Fruit fly (Drosophila melanogaster): Measurements from ENCODE around the gene CG33303.

The CG33303 gene

DNA sequence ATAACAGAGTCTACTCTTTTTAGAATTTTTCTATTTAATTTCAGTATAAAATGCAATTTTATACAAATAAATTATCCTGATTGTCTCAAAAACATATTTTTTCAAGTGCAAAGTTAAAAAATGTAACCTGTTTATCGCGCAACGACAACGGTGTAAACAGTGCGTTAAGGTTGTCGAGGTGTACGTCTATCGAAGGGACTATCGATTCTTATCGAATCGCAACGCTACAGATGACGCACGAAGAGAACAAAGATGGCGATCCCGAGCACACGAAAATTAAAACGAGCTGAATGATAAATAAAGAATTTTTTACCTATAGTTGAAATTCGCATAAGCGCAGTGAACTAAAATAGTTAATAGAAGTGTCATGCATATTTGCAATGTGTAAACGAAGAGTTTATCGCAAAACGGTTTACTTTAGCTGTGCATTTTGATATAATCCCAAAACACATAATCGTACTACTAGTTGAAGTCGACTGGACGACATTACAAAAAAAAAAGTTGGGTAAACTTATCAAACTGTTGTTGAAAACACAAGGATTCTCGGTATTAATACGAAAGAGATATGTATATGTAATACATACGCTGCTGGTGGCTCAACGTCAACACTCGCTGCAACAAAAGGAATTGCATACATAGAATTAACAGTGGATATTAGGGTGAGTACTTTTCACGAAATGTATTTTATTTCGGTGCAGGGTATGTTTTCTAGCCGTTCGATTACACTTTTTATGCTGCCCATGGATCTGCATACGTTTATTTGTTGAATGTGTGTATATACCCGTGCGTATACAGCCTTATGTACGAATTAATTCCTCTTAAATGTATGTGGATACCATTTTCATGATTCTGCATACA, 12.5 kb upstream of the CG33303 start, which contains the start of gene da (continued):
- TF ChIP-seq CG8944 (GFP tag; optimal IDR thresholded peaks at IDR 0.05) (peak; percentile 23), Side (GFP tag; optimal IDR thresholded peaks at IDR 0.05) (peak; percentile 38), CG6765 (GFP tag; optimal IDR thresholded peaks at IDR 0.05) (peak; percentile 25), tna (GFP tag; IDR thresholded peaks at IDR 0.05; ENCODE audit: partially characterized antibody) (peak; percentile 13; the same call in 1 of the 2 replicates), Dbx (GFP tag; IDR thresholded peaks at IDR 0.05) (0 out of 3 replicates have a peak, but pooled peaks have one; percentile 15), CG15696 (tag; optimal IDR thresholded peaks at IDR 0.05) (peak; percentile 28), Doc2 (GFP tag; IDR thresholded peaks at IDR 0.05) (no peak), Ssrp (tag; optimal IDR thresholded peaks at IDR 0.05) (peak; percentile 58), grau (tag; optimal IDR thresholded peaks at IDR 0.05) (peak; percentile 69), Med (GFP tag) (peak; percentile 92), D (optimal IDR thresholded peaks at IDR 0.05) (no peak), D (GFP tag; optimal IDR thresholded peaks at IDR 0.05) (no peak), CG8290 (GFP tag; optimal IDR thresholded peaks at IDR 0.05) (peak; percentile 80), CG8290 (tag; optimal IDR thresholded peaks at IDR 0.05) (peak in 1 of 2 experiments; percentile 89), CG10267 (tag; optimal IDR thresholded peaks at IDR 0.05) (peak; percentile 64), CG17328 (GFP tag; IDR thresholded peaks at IDR 0.05) (peak; percentile 55), emc (GFP tag; optimal IDR thresholded peaks at IDR 0.05) (peak; percentile 20), Mes4 (GFP tag; optimal IDR thresholded peaks at IDR 0.05) (peak; percentile 30), Usf (GFP tag; optimal IDR thresholded peaks at IDR 0.05) (no peak), nau (GFP tag; optimal IDR thresholded peaks at IDR 0.05) (no peak), lbe (GFP tag; optimal IDR thresholded peaks at IDR 0.05) (no peak), CG8388 (GFP tag; optimal IDR thresholded peaks at IDR 0.05) (peak; percentile 21), ci (GFP tag; IDR thresholded peaks at IDR 0.05) (peak; percentile 81; the same call in 2 of the 3 replicates), nom (GFP tag; optimal IDR thresholded peaks at IDR 0.05) (peak; percentile 15), Hand (GFP tag; optimal IDR thresholded peaks at IDR 0.05) (no peak), CG6654 (GFP tag; optimal IDR thresholded peaks at IDR 0.05) (no peak), dysf (GFP tag; IDR thresholded peaks at IDR 0.05) (peak; percentile 64; the same call in 2 of the 3 replicates), NK7.1 (GFP tag; optimal IDR thresholded peaks at IDR 0.05) (no peak), YL-1 (GFP tag; optimal IDR thresholded peaks at IDR 0.05) (peak; percentile 89), seq (GFP tag; IDR thresholded peaks at IDR 0.05) (no peak; the same call in 1 of the 2 replicates), CG18011 (GFP tag; optimal IDR thresholded peaks at IDR 0.05) (peak; percentile 20), kay (GFP tag; optimal IDR thresholded peaks at IDR 0.05) (peak; percentile 95), CG13624 (GFP tag; optimal IDR thresholded peaks at IDR 0.05) (peak; percentile 63), maf-S (GFP tag; optimal IDR thresholded peaks at IDR 0.05) (peak; percentile 42), bcd (GFP tag; optimal IDR thresholded peaks at IDR 0.05) (peak; percentile 58), CG1792 (GFP tag; optimal IDR thresholded peaks at IDR 0.05) (peak; percentile 34), pfk (GFP tag; optimal IDR thresholded peaks at IDR 0.05) (peak; percentile 86), row (GFP tag; IDR thresholded peaks at IDR 0.05) (peak; percentile 85), CG12769 (tag; optimal IDR thresholded peaks at IDR 0.05) (no peak), dati (GFP tag; IDR thresholded peaks at IDR 0.05) (no peak), zfh1 (GFP tag; IDR thresholded peaks at IDR 0.05) (peak; percentile 40; the same call in 1 of the 3 replicates), Ets65A (GFP tag) (peak; percentile 78), ssp (GFP tag; IDR thresholded peaks at IDR 0.05) (peak; percentile 98), CG10366 (GFP tag; IDR thresholded peaks at IDR 0.05) (peak; percentile 63; the same call in 1 of the 2 replicates), CG1647 (GFP tag; optimal IDR thresholded peaks at IDR 0.05) (peak; percentile 24), Jarid2 (GFP tag; optimal IDR thresholded peaks at IDR 0.05) (no peak), CG2875 (GFP tag; optimal IDR thresholded peaks at IDR 0.05) (peak; percentile 25), CG7928 (GFP tag; optimal IDR thresholded peaks at IDR 0.05) (no peak), CG3726 (GFP tag; IDR thresholded peaks at IDR 0.05) (no peak)

Data from whole organism, embryonic.